Worm (Caenorhabditis elegans): ENCODE measurements around the gene Y116F11B.2.
A peak's percentile ranks its signal among the peaks of the same experiment; 100 is the strongest.

Y116F11B.2 gene

ce11 chrV:19759282-19759681, 41.7 kb downstream of the Y116F11B.2 start (continued):
- no peak for TF ChIP-seq him-1 (tag; optimal IDR thresholded peaks at IDR 0.05)
- TF ChIP-seq let-607 (tag; optimal IDR thresholded peaks at IDR 0.05): no peak
- no peak for TF ChIP-seq nfyb-1 (GFP tag; IDR thresholded peaks at IDR 0.05)
- no peak for TF ChIP-seq K11D2.4 (GFP tag; IDR thresholded peaks at IDR 0.05)
- TF ChIP-seq F37B4.10 (GFP tag; IDR thresholded peaks at IDR 0.05): 0 out of 2 replicates have a peak, but pooled peaks have one; percentile 84
- TF ChIP-seq madf-8 (GFP tag; conservative IDR thresholded peaks at IDR 0.05): no peak
- TF ChIP-seq nfya-2 (GFP tag; IDR thresholded peaks at IDR 0.05): no peak
- no peak for TF ChIP-seq pha-4 (tag; optimal IDR thresholded peaks at IDR 0.05)
- TF ChIP-seq ztf-26 (tag; optimal IDR thresholded peaks at IDR 0.05): no peak
- TF ChIP-seq sptf-2 (GFP tag; optimal IDR thresholded peaks at IDR 0.05): no peak
- TF ChIP-seq ztf-28 (GFP tag; IDR thresholded peaks at IDR 0.05): 0 out of 2 replicates have a peak, but pooled peaks have one; percentile 24
- no peak for TF ChIP-seq K12H6.12 (tag; optimal IDR thresholded peaks at IDR 0.05)
- TF ChIP-seq egrh-3 (GFP tag; IDR thresholded peaks at IDR 0.05): peak; percentile 11; the same call in 1 of the 2 replicates

- TF ChIP-seq ceh-40 (GFP tag; IDR thresholded peaks at IDR 0.05): no peak
- TF ChIP-seq Y79H2A.3 (GFP tag; conservative IDR thresholded peaks at IDR 0.05): no peak
- no peak for TF ChIP-seq F39B2.1 (GFP tag; IDR thresholded peaks at IDR 0.05)
- TF ChIP-seq akir-1 (GFP tag; optimal IDR thresholded peaks at IDR 0.05): no peak
- no peak for TF ChIP-seq C17E4.6 (GFP tag; IDR thresholded peaks at IDR 0.05)
- TF ChIP-seq mes-4 (tag; optimal IDR thresholded peaks at IDR 0.05): no peak
- no peak for TF ChIP-seq ZK185.1 (tag; optimal IDR thresholded peaks at IDR 0.05; ENCODE audit: poor library complexity, severe bottlenecking)
- TF ChIP-seq T07F8.4 (tag; optimal IDR thresholded peaks at IDR 0.05): no peak
- no peak for TF ChIP-seq ekl-4 (GFP tag; IDR thresholded peaks at IDR 0.05)
- TF ChIP-seq ets-4 (GFP tag; optimal IDR thresholded peaks at IDR 0.05): no peak
- TF ChIP-seq hmg-1.2 (GFP tag; IDR thresholded peaks at IDR 0.05): no peak
- TF ChIP-seq egl-18 (GFP tag; IDR thresholded peaks at IDR 0.05): no peak
- TF ChIP-seq F49E8.2 (tag; optimal IDR thresholded peaks at IDR 0.05; ENCODE audit: insufficient read depth): no peak
- no peak for TF ChIP-seq let-607 (tag; optimal IDR thresholded peaks at IDR 0.05)
Measured at ce11 chrV:19756253-19756652, 44.7 kb downstream of the Y116F11B.2 start, which contains the start of gene W04E12.9. TSS of gene W04E12.9 (plus strand) at chrV:19756553.

- TF ChIP-seq dox-1 (GFP tag; IDR thresholded peaks at IDR 0.05) (peak; percentile 49), nhr-80 (tag; optimal IDR thresholded peaks at IDR 0.05) (peak; percentile 95), let-607 (tag; optimal IDR thresholded peaks at IDR 0.05) (no peak)
Measured at ce11 chrV:19755260-19755659, 45.7 kb downstream of the Y116F11B.2 start, which contains the start of gene clec-50. TSS of gene clec-50 (minus strand) at chrV:19755368.

- no peak for TF ChIP-seq ztf-22 (GFP tag; optimal IDR thresholded peaks at IDR 0.05)
- peak; percentile 32 for TF ChIP-seq nhr-80 (tag; optimal IDR thresholded peaks at IDR 0.05)
Measured at ce11 chrV:19754331-19754730, 46.6 kb downstream of the Y116F11B.2 start.

- TF ChIP-seq efl-1 (GFP tag; optimal IDR thresholded peaks at IDR 0.05): no peak
- TF ChIP-seq zfh-2 (GFP tag; conservative IDR thresholded peaks at IDR 0.05): peak; percentile 71; the same call in 1 of the 2 replicates
Measured at ce11 chrV:19752879-19753278, 48.1 kb downstream of the Y116F11B.2 start.

ce11 chrV:19751124-19751523, 49.8 kb downstream of the Y116F11B.2 start, which contains the start of gene clec-49:
TSS of gene clec-49 (minus strand) at chrV:19751226.
- TF ChIP-seq ccch-3 (GFP tag; optimal IDR thresholded peaks at IDR 0.05) (no peak), Y67H2A.10 (GFP tag; conservative IDR thresholded peaks at IDR 0.05) (no peak), nhr-80 (tag; optimal IDR thresholded peaks at IDR 0.05) (peak; percentile 72)
